Worm (Caenorhabditis elegans) whole organism, L1 larva: ENCODE results near the gene C14A4.8.

Experiments used
- elt-3 ChIP-seq, 6 experiments: fragments of 150-350 bp in 1 of 6; sonication (generic microtip); optimal IDR thresholded peaks; 2 replicates each; lab custom pipeline; 2017 to 2018; ENCODE audit warnings: missing biosample characterization in 6 of 6, missing genetic modification characterization in 6 of 6, inconsistent platforms in 1 of 6
- hpl-2 ChIP-seq: fragments of 150-350 bp; optimal IDR thresholded peaks from 2 replicates; lab custom pipeline; 2014; ENCODE audit warnings: missing biosample characterization, missing genetic modification reagents, missing genetic modification characterization
- lin-15B ChIP-seq: fragments of 150-350 bp; sonication (generic microtip); optimal IDR thresholded peaks from 3 replicates; lab custom pipeline; 2014; ENCODE audit warnings: missing biosample characterization, missing genetic modification characterization
- nhr-47 ChIP-seq: sonication (generic microtip); optimal IDR thresholded peaks from 2 replicates; lab custom pipeline; 2016; ENCODE audit warnings: mild to moderate bottlenecking, missing genetic modification characterization, moderate library complexity, missing compliant biosample characterization
- pag-3 ChIP-seq: sonication (generic microtip); optimal IDR thresholded peaks from 2 replicates; lab custom pipeline; 2017; ENCODE audit warnings: missing genetic modification characterization, mild to moderate bottlenecking, missing compliant biosample characterization, antibody characterized with exemption, borderline replicate concordance; ENCODE audit not compliant: insufficient read depth
- pqm-1 ChIP-seq: sonication (generic microtip); optimal IDR thresholded peaks from 3 replicates; lab custom pipeline; 2017; ENCODE audit warnings: missing biosample characterization, missing genetic modification characterization
- zag-1 ChIP-seq: fragments of 150-350 bp; optimal IDR thresholded peaks from 2 replicates; lab custom pipeline; 2014; ENCODE audit warnings: missing biosample characterization, missing genetic modification characterization
- ztf-4 ChIP-seq: fragments of 150-350 bp; optimal IDR thresholded peaks from 2 replicates; lab custom pipeline; 2014; ENCODE audit warnings: missing biosample characterization, missing genetic modification characterization

DNA sequence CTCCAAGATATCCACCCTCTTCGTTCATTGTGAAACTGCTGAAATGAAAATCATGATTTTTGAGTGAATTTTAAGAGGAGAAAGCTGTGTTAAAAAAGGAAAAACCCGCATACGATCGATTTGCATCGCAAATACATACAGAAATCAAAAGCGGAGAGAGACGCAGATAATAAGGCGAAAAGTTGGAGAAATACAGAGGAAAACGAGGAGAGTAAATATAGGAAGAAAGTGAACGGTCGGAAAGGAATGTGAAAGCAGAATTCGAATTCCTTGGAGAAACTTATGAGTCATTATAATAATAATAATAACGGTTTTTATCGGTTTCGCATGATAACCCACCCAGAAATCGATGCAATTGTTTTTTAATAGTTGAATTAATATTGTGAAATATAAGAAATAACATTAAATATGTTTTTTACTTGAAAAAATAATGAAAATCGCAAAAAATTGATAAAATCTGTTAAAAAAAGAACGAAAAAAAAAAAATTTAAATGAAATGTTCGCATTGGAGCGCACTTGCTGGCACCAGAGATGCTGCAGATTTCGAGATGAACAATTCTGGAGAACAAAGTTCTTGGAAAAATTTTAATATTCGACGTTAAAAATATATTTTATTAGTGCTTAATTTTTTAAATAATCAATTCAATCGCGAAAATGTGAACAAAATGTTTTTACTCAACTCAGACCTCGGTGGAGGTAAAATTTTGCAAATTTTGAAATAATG, 9.5 kb upstream of the C14A4.8 start, which contains the start of gene ccm-3:
- TF ChIP-seq pag-3 (tag; lab: Kevin White, UChicago) (no peak), pqm-1 (tag; lab: Kevin White, UChicago) (no peak), zag-1 (no peak), nhr-47 (peak; percentile 30), lin-15B (tag; lab: Kevin White, UChicago) (peak; percentile 64), hpl-2 (GFP tag; lab: Kevin White, UChicago) (no peak), elt-3 (tag; optimal IDR thresholded peaks at IDR 0.05; lab: Kevin White, UChicago) (no peak), ztf-4 (tag; lab: Kevin White, UChicago) (no peak)
